Worm (Caenorhabditis elegans) whole organism, L3 larva: ENCODE measurements around the gene F42C5.3.

Experiments
- ceh-82 ChIP-seq: fragments of 150-350 bp; optimal IDR thresholded peaks from 2 replicates; lab custom pipeline; 2014; ENCODE audit warnings: missing biosample characterization, missing genetic modification characterization
- daf-12 ChIP-seq: fragments of 150-350 bp; optimal IDR thresholded peaks from 2 replicates; lab custom pipeline; 2014; ENCODE audit warnings: missing biosample characterization, missing genetic modification reagents, missing genetic modification characterization
- jun-1 ChIP-seq: fragments of 150-350 bp; optimal IDR thresholded peaks from 2 replicates; lab custom pipeline; 2014; ENCODE audit warnings: missing biosample characterization, missing genetic modification reagents, missing genetic modification characterization
- nhr-11 ChIP-seq: fragments of 150-350 bp; optimal IDR thresholded peaks from 2 replicates; lab custom pipeline; 2014; ENCODE audit warnings: missing biosample characterization, missing genetic modification characterization
- nhr-237 ChIP-seq: fragments of 150-350 bp; optimal IDR thresholded peaks from 2 replicates; lab custom pipeline; 2014; ENCODE audit warnings: missing biosample characterization, missing genetic modification characterization
- pha-4 ChIP-seq: fragments of 150-350 bp; optimal IDR thresholded peaks from 2 replicates; lab custom pipeline; 2014; ENCODE audit warnings: missing biosample characterization, missing genetic modification reagents, missing genetic modification characterization

ce11 chrIV:7243913-7244312 lies 43.5 kb downstream of the F42C5.3 start, which contains the start of gene afmd-1:
- no peak for TF ChIP-seq jun-1 (tag; lab: Kevin White, UChicago)
- no peak for TF ChIP-seq nhr-237
- no peak for TF ChIP-seq pha-4 (tag; lab: Kevin White, UChicago)
- TF ChIP-seq nhr-11: no peak
- TF ChIP-seq daf-12 (tag; lab: Kevin White, UChicago): no peak
- no peak for TF ChIP-seq ceh-82
